Worm (Caenorhabditis elegans) whole organism, mixed stage, embryonic: Measurements from ENCODE around the gene deg-1.

Experiments
- bed-3 ChIP-seq: fragments of 200-800 bp; sonication (Bioruptor generic); optimal IDR thresholded peaks from 3 replicates; lab custom pipeline; 2018; ENCODE audit warnings: mild to moderate bottlenecking, missing genetic modification characterization, moderate library complexity, missing compliant biosample characterization
- blmp-1 ChIP-seq: fragments of 150-350 bp; optimal IDR thresholded peaks from 2 replicates; lab custom pipeline; 2014; ENCODE audit warnings: missing biosample characterization, missing genetic modification characterization
- ceh-39 ChIP-seq: fragments of 150-350 bp; optimal IDR thresholded peaks from 2 replicates; lab custom pipeline; 2014; ENCODE audit warnings: missing biosample characterization, missing genetic modification characterization
- elt-1 ChIP-seq: sonication (generic microtip); optimal IDR thresholded peaks from 2 replicates; lab custom pipeline; 2017; ENCODE audit warnings: missing genetic modification characterization, mild to moderate bottlenecking, missing compliant biosample characterization, antibody characterized with exemption, moderate library complexity, borderline replicate concordance; ENCODE audit not compliant: insufficient read depth
- lsy-2 ChIP-seq: fragments of 150-350 bp; optimal IDR thresholded peaks from 2 replicates; lab custom pipeline; 2014; ENCODE audit warnings: missing biosample characterization, missing genetic modification characterization
- pha-4 ChIP-seq: fragments of 150-350 bp; optimal IDR thresholded peaks from 2 replicates; lab custom pipeline; 2018; ENCODE audit warnings: missing biosample characterization, missing genetic modification reagents, missing genetic modification characterization
- unc-39 ChIP-seq: fragments of 150-350 bp; optimal IDR thresholded peaks from 2 replicates; lab custom pipeline; 2014; ENCODE audit warnings: missing biosample characterization, missing genetic modification characterization
- unc-62 ChIP-seq: fragments of 150-350 bp; optimal IDR thresholded peaks from 2 replicates; lab custom pipeline; 2014; ENCODE audit warnings: missing biosample characterization, missing genetic modification reagents, missing genetic modification characterization
- ztf-11 ChIP-seq: fragments of 150-350 bp; optimal IDR thresholded peaks from 2 replicates; lab custom pipeline; 2014; ENCODE audit warnings: missing biosample characterization, missing genetic modification characterization

ce11 chrX:7773714-7774318 is 20.9 kb downstream of the deg-1 start:
- TF ChIP-seq unc-39 (tag; lab: Kevin White, UChicago) (no peak), pha-4 (no peak), ztf-11 (no peak), unc-62 (GFP tag; lab: Kevin White, UChicago) (no peak), bed-3 (no peak), lsy-2 (tag; lab: Kevin White, UChicago) (no peak), ceh-39 (tag; lab: Kevin White, UChicago) (no peak), blmp-1 (tag; lab: Kevin White, UChicago) (no peak), elt-1 (tag; lab: Kevin White, UChicago) (peak; percentile 83)
